Fruit fly (Drosophila melanogaster): ENCODE results near the gene Arfrp1.

Arfrp1 gene

dm6 chrX:9118961-9119633 lies 12.2 kb downstream of the Arfrp1 start (continued):
- TF ChIP-seq CG2678 (tag; optimal IDR thresholded peaks at IDR 0.05) (peak; percentile 80), Rfx (GFP tag; IDR thresholded peaks at IDR 0.05) (0 out of 2 replicates have a peak, but pooled peaks have one; percentile 15), Hmr (GFP tag; optimal IDR thresholded peaks at IDR 0.05) (no peak), sens (GFP tag) (peak; percentile 90), phol (tag; optimal IDR thresholded peaks at IDR 0.05) (peak; percentile 70), gem (tag; optimal IDR thresholded peaks at IDR 0.05) (no peak), sqz (GFP tag; optimal IDR thresholded peaks at IDR 0.05) (peak; percentile 31), CG2129 (GFP tag; IDR thresholded peaks at IDR 0.05; ENCODE audit: partially characterized antibody) (no peak), CG16863 (GFP tag; optimal IDR thresholded peaks at IDR 0.05) (no peak), CG16815 (GFP tag; optimal IDR thresholded peaks at IDR 0.05) (no peak), CG32767 (GFP tag; IDR thresholded peaks at IDR 0.05) (no peak), ems (GFP tag; optimal IDR thresholded peaks at IDR 0.05) (no peak), slou (GFP tag; optimal IDR thresholded peaks at IDR 0.05) (no peak), al (GFP tag; IDR thresholded peaks at IDR 0.05) (no peak), Oli (tag; optimal IDR thresholded peaks at IDR 0.05) (no peak), kah (GFP tag; optimal IDR thresholded peaks at IDR 0.05) (peak; percentile 3), Abd-B (GFP tag; optimal IDR thresholded peaks at IDR 0.05) (peak; percentile 47), CG3281 (GFP tag; optimal IDR thresholded peaks at IDR 0.05) (peak; percentile 57), B-H1 (GFP tag; IDR thresholded peaks at IDR 0.05) (no peak), peb (GFP tag; IDR thresholded peaks at IDR 0.05) (no peak), CG13424 (tag; optimal IDR thresholded peaks at IDR 0.05) (peak; percentile 37), dimm (GFP tag; IDR thresholded peaks at IDR 0.05) (no peak), CG13894 (tag; optimal IDR thresholded peaks at IDR 0.05) (no peak), D19B (GFP tag; optimal IDR thresholded peaks at IDR 0.05) (peak; percentile 20), CG1024 (GFP tag; IDR thresholded peaks at IDR 0.05) (no peak), Atf3 (GFP tag; optimal IDR thresholded peaks at IDR 0.05) (no peak), Fer1 (GFP tag; optimal IDR thresholded peaks at IDR 0.05) (peak; percentile 59), Atf6 (GFP tag; IDR thresholded peaks at IDR 0.05) (no peak), D19A (tag; optimal IDR thresholded peaks at IDR 0.05) (peak; percentile 53), dm (GFP tag; optimal IDR thresholded peaks at IDR 0.05) (no peak), luna (GFP tag; optimal IDR thresholded peaks at IDR 0.05) (no peak), Med (GFP tag) (peak; percentile 58), lov (optimal IDR thresholded peaks at IDR 0.05) (no peak), lov (GFP tag; IDR thresholded peaks at IDR 0.05) (no peak), gt (GFP tag; IDR thresholded peaks at IDR 0.05) (no peak), danr (GFP tag; IDR thresholded peaks at IDR 0.05) (no peak), PHDP (tag; optimal IDR thresholded peaks at IDR 0.05) (no peak), zfh2 (GFP tag; optimal IDR thresholded peaks at IDR 0.05) (no peak), Lim3 (GFP tag; IDR thresholded peaks at IDR 0.05) (no peak), maf-S (GFP tag; optimal IDR thresholded peaks at IDR 0.05) (no peak), CG17359 (tag; optimal IDR thresholded peaks at IDR 0.05) (peak; percentile 53), CG12236 (GFP tag; optimal IDR thresholded peaks at IDR 0.05) (no peak), CG7271 (tag; optimal IDR thresholded peaks at IDR 0.05) (no peak), cwo (GFP tag; optimal IDR thresholded peaks at IDR 0.05) (peak; percentile 28), tin (GFP tag; optimal IDR thresholded peaks at IDR 0.05) (peak; percentile 35), CG9609 (GFP tag; optimal IDR thresholded peaks at IDR 0.05) (no peak), lab (GFP tag; optimal IDR thresholded peaks at IDR 0.05) (peak; percentile 64), CG10979 (tag; optimal IDR thresholded peaks at IDR 0.05) (peak; percentile 67), CG15479 (GFP tag; optimal IDR thresholded peaks at IDR 0.05) (no peak), so (GFP tag; IDR thresholded peaks at IDR 0.05) (peak; percentile 32; the same call in 1 of the 3 replicates), lola (GFP tag; optimal IDR thresholded peaks at IDR 0.05) (no peak)

Measured in whole organism, embryonic.